Worm (Caenorhabditis elegans) whole organism, L1 larva: Measurements from ENCODE around the gene srx-102.

Experiments used
- C04F5.9 ChIP-seq: sonication (generic microtip); optimal IDR thresholded peaks from 2 replicates; lab custom pipeline; 2016; ENCODE audit warnings: missing genetic modification characterization, missing compliant biosample characterization
- C16A3.4 ChIP-seq: fragments of 150-350 bp; optimal IDR thresholded peaks from 2 replicates; lab custom pipeline; 2014; ENCODE audit warnings: missing biosample characterization, missing genetic modification characterization
- F16B12.6 ChIP-seq: fragments of 150-350 bp; optimal IDR thresholded peaks from 2 replicates; lab custom pipeline; 2014; ENCODE audit warnings: missing biosample characterization, missing genetic modification characterization
- Y116A8C.19 ChIP-seq: sonication (generic microtip); optimal IDR thresholded peaks from 2 replicates; lab custom pipeline; 2016; ENCODE audit warnings: missing compliant biosample characterization, missing genetic modification characterization, borderline replicate concordance
- ceh-88 ChIP-seq: fragments of 200-800 bp; sonication (Bioruptor generic); IDR thresholded peaks from 2 replicates; pipeline ENCODE4 v1.3.6; 2022; ENCODE audit warnings: missing genetic modification characterization, missing compliant biosample characterization
- ceh-90 ChIP-seq: sonication (generic microtip); optimal IDR thresholded peaks from 2 replicates; lab custom pipeline; 2016; ENCODE audit warnings: missing genetic modification characterization, missing compliant biosample characterization
- ces-1 ChIP-seq: fragments of 150-350 bp; optimal IDR thresholded peaks from 2 replicates; lab custom pipeline; 2014; ENCODE audit warnings: missing biosample characterization, missing genetic modification reagents, missing genetic modification characterization
- efl-3 ChIP-seq: fragments of 200-800 bp; sonication (Bioruptor generic); optimal IDR thresholded peaks from 2 replicates; lab custom pipeline; 2018; ENCODE audit warnings: mild to moderate bottlenecking, missing genetic modification characterization, missing compliant biosample characterization
- egl-13 ChIP-seq: sonication (generic microtip); optimal IDR thresholded peaks from 2 replicates; lab custom pipeline; 2016; ENCODE audit warnings: missing genotype, missing genetic modification reagents, missing genetic modification characterization, missing compliant biosample characterization
- fkh-8 ChIP-seq: sonication (generic microtip); optimal IDR thresholded peaks from 2 replicates; lab custom pipeline; 2016; ENCODE audit warnings: mild to moderate bottlenecking, missing genetic modification characterization, missing compliant biosample characterization
- fos-1 ChIP-seq: fragments of 150-350 bp; optimal IDR thresholded peaks from 2 replicates; lab custom pipeline; 2014; ENCODE audit warnings: missing biosample characterization, missing genetic modification characterization
- grh-1 ChIP-seq: fragments of 200-800 bp; sonication (Bioruptor generic); IDR thresholded peaks from 2 replicates; pipeline ENCODE4 v1.3.6; 2022; ENCODE audit warnings: missing genetic modification reagents, missing genetic modification characterization, missing compliant biosample characterization
- hlh-17 ChIP-seq: fragments of 200-800 bp; sonication (Bioruptor generic); optimal IDR thresholded peaks from 2 replicates; lab custom pipeline; 2018; ENCODE audit warnings: missing genetic modification characterization, mild to moderate bottlenecking, missing compliant biosample characterization, moderate library complexity, borderline replicate concordance
- irx-1 ChIP-seq: sonication (generic microtip); optimal IDR thresholded peaks from 2 replicates; lab custom pipeline; 2016; ENCODE audit warnings: missing genetic modification characterization, missing compliant biosample characterization
- isw-1 ChIP-seq: fragments of 200-800 bp; sonication (Bioruptor generic); IDR thresholded peaks from 2 replicates; pipeline ENCODE4 v1.3.6; 2022; ENCODE audit warnings: missing genetic modification characterization, missing compliant biosample characterization
- lin-14 ChIP-seq: fragments of 200-800 bp; sonication (Bioruptor generic); optimal IDR thresholded peaks from 2 replicates; lab custom pipeline; 2018; ENCODE audit warnings: mild to moderate bottlenecking, missing genetic modification characterization, moderate library complexity, missing compliant biosample characterization
- lin-15B ChIP-seq: fragments of 150-350 bp; sonication (generic microtip); optimal IDR thresholded peaks from 3 replicates; lab custom pipeline; 2014; ENCODE audit warnings: missing biosample characterization, missing genetic modification characterization
- lin-35 ChIP-seq, 2 experiments: fragments of 150-350 bp; optimal IDR thresholded peaks; 2 replicates each; lab custom pipeline; 2014; ENCODE audit warnings: missing biosample characterization in 2 of 2, missing genetic modification characterization in 2 of 2, missing genetic modification reagents in 2 of 2
- lin-39 ChIP-seq: fragments of 150-350 bp; optimal IDR thresholded peaks from 2 replicates; lab custom pipeline; 2014; ENCODE audit warnings: missing biosample characterization, missing genetic modification reagents, missing genetic modification characterization
- lsy-2 ChIP-seq, 2 experiments: fragments of 150-350 bp; optimal IDR thresholded peaks; 2 replicates each; lab custom pipeline; 2014; ENCODE audit warnings: missing biosample characterization in 2 of 2, missing genetic modification characterization in 2 of 2
- mab-9 ChIP-seq: fragments of 200-800 bp; sonication (Bioruptor generic); IDR thresholded peaks from 2 replicates; pipeline ENCODE4 v1.3.6; 2022; ENCODE audit warnings: missing genetic modification reagents, missing genetic modification characterization, missing compliant biosample characterization
- mef-2 ChIP-seq: fragments of 150-350 bp; optimal IDR thresholded peaks from 2 replicates; lab custom pipeline; 2014; ENCODE audit warnings: missing biosample characterization, missing genetic modification characterization
- mep-1 ChIP-seq: fragments of 150-350 bp; optimal IDR thresholded peaks from 2 replicates; lab custom pipeline; 2014; ENCODE audit warnings: missing biosample characterization, missing genetic modification characterization
- nhr-11 ChIP-seq: fragments of 150-350 bp; optimal IDR thresholded peaks from 2 replicates; lab custom pipeline; 2014; ENCODE audit warnings: missing biosample characterization, missing genetic modification characterization
- nhr-12 ChIP-seq: sonication (generic microtip); optimal IDR thresholded peaks from 2 replicates; lab custom pipeline; 2017; ENCODE audit warnings: missing biosample characterization, missing genetic modification characterization
- nhr-19 ChIP-seq: fragments of 200-800 bp; sonication (Bioruptor generic); conservative IDR thresholded peaks from 2 replicates; pipeline ENCODE4 v1.3.6; 2022; ENCODE audit warnings: missing genetic modification characterization, missing compliant biosample characterization
- nhr-237 ChIP-seq: fragments of 150-350 bp; optimal IDR thresholded peaks from 2 replicates; lab custom pipeline; 2014; ENCODE audit warnings: missing biosample characterization, missing genetic modification characterization
- nhr-28 ChIP-seq: fragments of 150-350 bp; optimal IDR thresholded peaks from 2 replicates; lab custom pipeline; 2014; ENCODE audit warnings: missing biosample characterization, missing genetic modification characterization
- nhr-85 ChIP-seq: sonication (generic microtip); peaks from one replicate; lab custom pipeline; 2016; ENCODE audit warnings: missing genetic modification characterization, inconsistent platforms, missing compliant biosample characterization
- pqm-1 ChIP-seq: sonication (generic microtip); optimal IDR thresholded peaks from 3 replicates; lab custom pipeline; 2017; ENCODE audit warnings: missing biosample characterization, missing genetic modification characterization
- rnt-1 ChIP-seq: sonication (generic microtip); optimal IDR thresholded peaks from 2 replicates; lab custom pipeline; 2016; ENCODE audit warnings: mild to moderate bottlenecking, missing genetic modification characterization, moderate library complexity, missing compliant biosample characterization
- skn-1 ChIP-seq: fragments of 150-350 bp; optimal IDR thresholded peaks from 2 replicates; lab custom pipeline; 2014; ENCODE audit warnings: missing biosample characterization, missing genetic modification characterization
- sox-4 ChIP-seq: sonication (generic microtip); optimal IDR thresholded peaks from 2 replicates; lab custom pipeline; 2016; ENCODE audit warnings: missing genetic modification characterization, missing compliant biosample characterization
- sup-37 ChIP-seq: fragments of 200-800 bp; sonication (Bioruptor generic); optimal IDR thresholded peaks from 2 replicates; lab custom pipeline; 2018; ENCODE audit warnings: mild to moderate bottlenecking, missing genetic modification characterization, missing compliant biosample characterization
- swsn-7 ChIP-seq: sonication (generic microtip); optimal IDR thresholded peaks from 2 replicates; lab custom pipeline; 2016; ENCODE audit warnings: missing genetic modification characterization, missing compliant biosample characterization
- tlp-1 ChIP-seq: fragments of 150-350 bp; optimal IDR thresholded peaks from 2 replicates; lab custom pipeline; 2014; ENCODE audit warnings: missing biosample characterization, missing genetic modification characterization
- unc-130 ChIP-seq: fragments of 150-350 bp; optimal IDR thresholded peaks from 2 replicates; lab custom pipeline; 2017; ENCODE audit warnings: missing biosample characterization, missing genetic modification characterization, inconsistent platforms
- unc-62 ChIP-seq: fragments of 150-350 bp; optimal IDR thresholded peaks from 2 replicates; lab custom pipeline; 2014; ENCODE audit warnings: missing biosample characterization, missing genetic modification reagents, missing genetic modification characterization
- unc-86 ChIP-seq: sonication (generic microtip); optimal IDR thresholded peaks from 2 replicates; lab custom pipeline; 2016; ENCODE audit warnings: missing genetic modification characterization, missing compliant biosample characterization
- zag-1 ChIP-seq: fragments of 150-350 bp; optimal IDR thresholded peaks from 2 replicates; lab custom pipeline; 2014; ENCODE audit warnings: missing biosample characterization, missing genetic modification characterization
- zip-4 ChIP-seq: fragments of 200-800 bp; sonication (Bioruptor generic); optimal IDR thresholded peaks from 2 replicates; lab custom pipeline; 2018; ENCODE audit warnings: mild to moderate bottlenecking, missing genetic modification characterization, moderate library complexity, missing compliant biosample characterization

srx-102 gene

DNA sequence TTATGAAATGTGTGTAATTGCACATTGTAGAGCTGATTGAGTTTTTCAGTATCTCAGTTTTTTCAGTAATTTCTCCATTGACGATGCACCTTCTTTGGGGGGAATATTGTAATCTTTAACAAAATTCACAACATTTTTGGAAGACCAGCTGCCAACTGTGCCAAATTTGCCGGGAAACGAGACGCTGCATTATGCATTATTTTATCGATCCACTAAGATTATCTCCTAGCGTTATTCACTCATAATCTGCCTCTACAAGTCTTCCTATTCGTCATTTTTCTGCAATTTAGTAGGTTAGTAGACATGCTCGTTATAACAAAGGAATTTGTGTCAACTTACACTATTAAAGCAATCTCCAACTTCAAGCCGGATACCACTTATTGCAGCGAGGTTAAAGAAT, 37.2 kb upstream of the srx-102 start, which contains the start of the genes sdz-12 and bath-31:
Gene sdz-12, minus strand, starts transcription at position 101 of the 400 bp plus-strand sequence.
Gene bath-31, plus strand, starts transcription at position 251 of the 400 bp plus-strand sequence.
- TF ChIP-seq swsn-7 (tag; lab: Kevin White, UChicago) (no peak), unc-130 (tag; lab: Kevin White, UChicago) (no peak), tlp-1 (tag; lab: Kevin White, UChicago) (no peak), C04F5.9 (tag; lab: Kevin White, UChicago) (no peak), lin-35 (GFP tag; optimal IDR thresholded peaks at IDR 0.05; lab: Kevin White, UChicago) (no peak), zip-4 (no peak), mef-2 (tag; lab: Kevin White, UChicago) (no peak), rnt-1 (no peak), ceh-88 (GFP tag; lab: Robert Waterston, UW) (no peak), sox-4 (tag; lab: Kevin White, UChicago) (no peak), zag-1 (tag; lab: Kevin White, UChicago) (no peak), fkh-8 (tag; lab: Kevin White, UChicago) (no peak), mab-9 (no peak), nhr-85 (tag; lab: Kevin White, UChicago) (no peak), nhr-12 (no peak), fos-1 (tag; lab: Kevin White, UChicago) (no peak), lin-39 (tag; lab: Kevin White, UChicago) (no peak), lin-14 (GFP tag; lab: Kevin White, UChicago) (no peak), egl-13 (tag; lab: Kevin White, UChicago) (no peak), ceh-90 (tag; lab: Kevin White, UChicago) (no peak)

DNA sequence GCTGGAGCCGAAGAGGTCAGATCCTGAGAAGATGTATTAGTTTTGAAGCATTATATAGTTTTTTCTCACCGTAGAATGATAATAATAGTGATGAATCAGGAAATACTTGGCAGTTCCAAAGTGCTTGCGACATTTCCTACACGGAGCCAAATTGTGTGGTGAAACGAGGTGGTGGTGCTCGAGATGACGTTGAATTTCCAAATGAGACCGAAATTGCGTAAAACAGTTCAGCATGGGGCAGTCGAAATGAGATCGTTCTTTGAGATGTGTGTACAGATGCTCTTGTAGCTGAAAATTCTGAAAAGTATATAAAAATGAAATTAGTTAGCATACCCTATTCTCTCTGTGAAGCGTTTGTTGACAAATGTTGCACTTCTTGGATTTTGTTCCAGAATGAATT, 33.4 kb upstream of the srx-102 start, which contains the start of gene C46E10.8:
Gene C46E10.8, minus strand, starts transcription at position 101 of the 400 bp plus-strand sequence.
- TF ChIP-seq F16B12.6 (no peak), mab-9 (no peak)

DNA sequence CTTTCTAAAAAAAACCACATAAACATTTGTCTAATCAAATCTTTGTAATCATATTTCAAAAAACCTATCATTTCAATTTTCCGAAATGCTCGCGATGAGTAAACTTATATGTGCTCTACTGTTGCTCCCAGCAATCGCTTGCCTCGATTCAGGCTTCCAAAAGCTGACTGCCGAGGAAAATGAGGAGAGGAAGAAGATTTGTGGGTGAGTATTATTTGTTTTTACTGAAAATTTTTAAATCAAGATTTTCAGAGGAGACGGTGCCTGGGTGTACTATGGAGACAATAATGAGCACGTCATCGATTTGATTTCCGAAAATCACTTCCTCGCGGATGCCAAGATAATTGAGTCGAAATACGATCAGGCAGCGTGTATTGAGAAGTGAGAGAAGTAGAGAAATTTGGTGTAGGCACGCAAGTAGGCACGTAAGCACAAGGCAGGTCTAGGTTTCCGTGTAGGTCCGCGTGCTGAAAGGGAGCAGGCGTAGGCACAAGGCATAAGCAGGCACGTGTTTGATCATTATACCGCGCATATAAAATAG, 29.7 kb upstream of the srx-102 start, which contains the start of gene C46E10.1:
Gene C46E10.1, plus strand, starts transcription at position 51 of the 541 bp plus-strand sequence.
- TF ChIP-seq unc-86 (tag; lab: Kevin White, UChicago) (no peak), nhr-28 (tag; lab: Kevin White, UChicago) (no peak), efl-3 (GFP tag; lab: Kevin White, UChicago) (no peak), sox-4 (tag; lab: Kevin White, UChicago) (no peak)

DNA sequence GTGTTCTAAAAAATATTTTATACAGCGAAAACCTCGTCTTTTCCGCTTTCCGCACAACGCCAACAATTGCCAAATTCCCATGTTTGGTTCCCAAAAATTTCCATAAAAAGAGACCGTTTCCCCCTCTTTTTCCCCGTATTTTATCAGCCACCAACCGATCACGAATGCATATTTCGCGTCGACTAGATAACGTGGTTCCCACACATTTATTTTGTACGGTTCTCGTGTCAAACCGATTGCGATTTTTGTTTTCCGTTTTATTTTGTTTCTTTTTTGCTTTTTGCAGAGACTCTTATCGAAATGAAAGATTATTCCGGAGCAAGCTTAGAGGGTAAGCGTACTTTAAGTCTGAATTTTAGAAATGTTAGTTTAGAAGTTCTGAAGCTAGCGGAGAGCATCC, 26.5 kb upstream of the srx-102 start, which contains the start of gene C46E10.3:
Gene C46E10.3, plus strand, starts transcription at position 301 of the 400 bp plus-strand sequence.
- TF ChIP-seq pqm-1 (tag; lab: Kevin White, UChicago) (no peak), lin-35 (GFP tag; optimal IDR thresholded peaks at IDR 0.05; lab: Kevin White, UChicago) (no peak), zip-4 (no peak), irx-1 (no peak), isw-1 (GFP tag; lab: Robert Waterston, UW) (no peak), mab-9 (no peak), lin-39 (tag; lab: Kevin White, UChicago) (no peak), sox-4 (tag; lab: Kevin White, UChicago) (no peak), lsy-2 (tag; optimal IDR thresholded peaks at IDR 0.05; lab: Kevin White, UChicago) (no peak)

DNA sequence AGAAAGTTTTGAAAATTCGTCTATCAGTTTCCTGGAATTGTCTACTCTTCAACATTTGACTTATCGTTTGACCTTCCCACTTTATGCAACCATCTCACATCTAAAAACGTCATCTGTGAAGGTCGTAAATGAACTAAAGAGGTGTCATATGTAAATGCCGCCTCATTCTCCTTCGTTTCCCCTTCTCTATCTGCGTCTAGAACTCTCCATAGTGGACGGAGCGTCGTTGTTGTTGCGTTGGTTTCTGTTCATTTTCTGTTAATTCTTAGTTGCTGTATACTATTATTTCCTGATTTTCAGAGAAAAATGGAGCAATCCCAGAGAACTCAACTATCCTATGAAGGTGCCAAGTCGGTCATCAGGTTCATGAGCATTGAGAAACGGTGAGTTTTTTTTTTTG, 22.4 kb upstream of the srx-102 start, which contains the start of gene fbxc-52:
Gene fbxc-52, plus strand, starts transcription at position 301 of the 400 bp plus-strand sequence.
- no peak for TF ChIP-seq rnt-1
- no peak for TF ChIP-seq hlh-17
- TF ChIP-seq sox-4 (tag; lab: Kevin White, UChicago), result no peak
- no peak for TF ChIP-seq Y116A8C.19 (tag; lab: Kevin White, UChicago)
- no peak for TF ChIP-seq lin-15B
- no peak for TF ChIP-seq isw-1 (GFP tag; lab: Robert Waterston, UW)
- no peak for TF ChIP-seq nhr-12
- no peak for TF ChIP-seq nhr-11
- TF ChIP-seq mep-1 (tag; lab: Kevin White, UChicago), result no peak
- no peak for TF ChIP-seq nhr-19 (GFP tag; lab: Robert Waterston, UW)
- TF ChIP-seq skn-1 (tag; lab: Kevin White, UChicago), result no peak
- TF ChIP-seq C16A3.4 (tag; lab: Kevin White, UChicago), result no peak
- no peak for TF ChIP-seq ces-1
- TF ChIP-seq nhr-237 (tag; lab: Kevin White, UChicago), result no peak
- TF ChIP-seq fos-1 (tag; lab: Kevin White, UChicago), result no peak
- no peak for TF ChIP-seq sup-37 (GFP tag; lab: Kevin White, UChicago)
- no peak for TF ChIP-seq mab-9
- TF ChIP-seq lin-39 (tag; lab: Kevin White, UChicago), result no peak
- no peak for TF ChIP-seq grh-1
- no peak for TF ChIP-seq unc-62 (GFP tag; lab: Kevin White, UChicago)
